Worm (Caenorhabditis elegans) whole organism, early embryonic: Measurements from ENCODE around the gene F08H9.4.

ENCODE experiments used
- B0310.2 ChIP-seq: sonication (generic microtip); optimal IDR thresholded peaks from 2 replicates; lab custom pipeline; 2016; ENCODE audit warnings: mild to moderate bottlenecking, missing genetic modification characterization, missing compliant biosample characterization
- ama-1 ChIP-seq: fragments of 150-350 bp; optimal IDR thresholded peaks from 2 replicates; lab custom pipeline; 2014
- ceh-36 ChIP-seq: sonication (generic microtip); optimal IDR thresholded peaks from 2 replicates; lab custom pipeline; 2016; ENCODE audit warnings: missing genetic modification characterization, inconsistent platforms, missing compliant biosample characterization
- ets-7 ChIP-seq: sonication (generic microtip); optimal IDR thresholded peaks from 2 replicates; lab custom pipeline; 2016; ENCODE audit warnings: missing genotype, missing genetic modification characterization, missing compliant biosample characterization
- tra-4 ChIP-seq: sonication (generic microtip); optimal IDR thresholded peaks from 2 replicates; lab custom pipeline; 2017; ENCODE audit warnings: missing genetic modification characterization, missing compliant biosample characterization

DNA sequence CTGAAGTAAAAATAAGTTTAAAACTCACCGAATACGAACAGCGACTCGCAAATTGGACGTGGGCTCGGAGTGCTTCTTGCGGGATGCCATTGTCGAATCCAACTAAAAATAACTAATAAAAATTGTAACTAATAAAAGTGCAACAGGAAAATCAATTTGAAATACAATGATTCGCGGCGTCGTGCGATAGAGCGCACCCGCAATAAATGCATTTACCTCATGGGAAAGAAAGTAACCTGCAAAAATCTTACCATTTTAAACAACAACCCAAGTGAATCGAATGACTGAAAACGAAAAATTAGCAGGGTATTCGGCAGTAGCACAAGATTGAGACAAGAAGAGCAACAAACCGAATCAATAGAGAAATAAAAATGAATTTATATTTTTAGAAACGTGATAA, 7.6 kb downstream of the F08H9.4 start, which contains the start of gene bmk-1:
- TF ChIP-seq tra-4 (tag; lab: Kevin White, UChicago) (no peak), ama-1 (lab: Kevin White, UChicago) (no peak), ets-7 (no peak), ceh-36 (no peak), B0310.2 (no peak)
